Worm (Caenorhabditis elegans) whole organism, L1 larva: ENCODE results near the gene clec-26.

Experiments
- blmp-1 ChIP-seq: fragments of 150-350 bp; optimal IDR thresholded peaks from 2 replicates; lab custom pipeline; 2014; ENCODE audit warnings: missing biosample characterization, missing genetic modification characterization
- ceh-8 ChIP-seq: fragments of 200-800 bp; sonication (Bioruptor generic); optimal IDR thresholded peaks from 2 replicates; lab custom pipeline; 2018; ENCODE audit warnings: mild to moderate bottlenecking, missing genetic modification characterization, moderate library complexity, missing compliant biosample characterization
- ces-1 ChIP-seq: fragments of 150-350 bp; optimal IDR thresholded peaks from 2 replicates; lab custom pipeline; 2014; ENCODE audit warnings: missing biosample characterization, missing genetic modification reagents, missing genetic modification characterization
- jun-1 ChIP-seq: fragments of 150-350 bp; optimal IDR thresholded peaks from 2 replicates; lab custom pipeline; 2014; ENCODE audit warnings: missing biosample characterization, missing genetic modification reagents, missing genetic modification characterization
- lir-3 ChIP-seq: sonication (generic microtip); optimal IDR thresholded peaks from 2 replicates; lab custom pipeline; 2016; ENCODE audit warnings: mild to moderate bottlenecking, missing genetic modification characterization, moderate library complexity, missing compliant biosample characterization; ENCODE audit not compliant: poor library complexity
- mdl-1 ChIP-seq, 2 experiments: fragments of 150-350 bp; optimal IDR thresholded peaks; 2 replicates each; lab custom pipeline; 2014 to 2017; ENCODE audit warnings: missing biosample characterization in 2 of 2, missing genetic modification characterization in 2 of 2, inconsistent platforms in 1 of 2
- skn-1 ChIP-seq: fragments of 150-350 bp; optimal IDR thresholded peaks from 2 replicates; lab custom pipeline; 2014; ENCODE audit warnings: missing biosample characterization, missing genetic modification characterization
- tbx-2 ChIP-seq: sonication (generic microtip); optimal IDR thresholded peaks from 2 replicates; lab custom pipeline; 2016; ENCODE audit warnings: missing genetic modification characterization, missing compliant biosample characterization
- unc-98 ChIP-seq: fragments of 200-800 bp; sonication (Bioruptor generic); IDR thresholded peaks from 2 replicates; pipeline ENCODE4 v1.3.6; 2022; ENCODE audit warnings: missing genetic modification characterization, missing compliant biosample characterization

DNA sequence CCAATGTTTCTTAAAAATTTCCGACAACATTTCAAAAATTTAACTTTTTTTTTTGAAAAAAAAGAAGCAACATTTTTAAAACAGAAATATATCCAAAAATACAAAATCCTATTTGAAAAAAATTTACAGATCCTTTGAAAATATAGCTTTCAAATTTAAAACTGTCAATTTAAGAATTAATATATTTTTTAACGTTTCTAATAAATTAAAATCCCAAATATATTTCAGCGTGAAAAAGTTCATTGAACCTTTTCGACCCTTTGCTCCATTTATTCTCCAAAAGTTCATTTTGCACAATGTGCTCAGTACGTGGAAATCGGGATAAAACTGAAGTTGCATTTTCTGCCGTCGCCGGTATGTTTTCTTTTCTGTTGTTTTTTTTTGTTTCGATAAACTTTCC is 15.5 kb upstream of the clec-26 start, which contains the start of gene phy-3:
- TF ChIP-seq unc-98 (no peak), ceh-8 (GFP tag; lab: Kevin White, UChicago) (no peak), tbx-2 (tag; lab: Kevin White, UChicago) (no peak), jun-1 (no peak), blmp-1 (tag; lab: Kevin White, UChicago) (no peak), skn-1 (tag; lab: Kevin White, UChicago) (no peak), lir-3 (tag; lab: Kevin White, UChicago) (no peak), ces-1 (GFP tag; lab: Kevin White, UChicago) (no peak), mdl-1 (tag; optimal IDR thresholded peaks at IDR 0.05; lab: Kevin White, UChicago) (no peak)
